Fruit fly (Drosophila melanogaster) Kc167 (cell line): ENCODE measurements around the gene VhaAC39-1.

Experiments
- Myc ChIP-seq: fragments of >200 bp; optimal IDR thresholded peaks from 2 replicates; lab custom pipeline; 2017; ENCODE audit warnings: missing external identifiers
- h ChIP-seq: fragments of >200 bp; optimal IDR thresholded peaks from 3 replicates; lab custom pipeline; 2018; ENCODE audit warnings: missing external identifiers
- psq ChIP-seq: fragments of >200 bp; optimal IDR thresholded peaks from 2 replicates; lab custom pipeline; 2017; ENCODE audit warnings: missing external identifiers

DNA sequence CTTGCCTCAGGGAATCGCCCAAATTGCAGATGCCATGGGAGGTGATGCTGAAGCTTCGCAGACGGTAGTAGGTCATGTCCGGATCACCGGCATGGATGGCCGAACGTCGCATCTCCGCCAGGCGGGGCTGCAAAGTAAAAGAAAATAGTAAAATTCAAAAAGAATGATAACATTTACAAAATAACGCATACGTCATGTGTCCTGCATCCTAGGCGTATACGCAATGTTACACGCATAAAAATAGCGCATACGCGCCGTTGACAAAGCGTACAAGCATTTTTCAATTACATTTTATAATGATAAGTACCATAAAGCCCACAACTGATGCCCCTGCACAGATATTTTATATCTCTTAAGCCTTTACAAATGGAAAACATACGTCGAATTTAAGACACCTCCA, 21.4 kb downstream of the VhaAC39-1 start:
- TF ChIP-seq Myc (lab: Kevin White, UChicago) (no peak), psq (lab: Kevin White, UChicago) (no peak), h (no peak)
